Fruit fly (Drosophila melanogaster) whole organism, embryonic: ENCODE measurements around the gene cv-c.

Experiments
- BEAF-32 ChIP-seq: fragments of 200-800 bp; sonication (Bioruptor generic); optimal IDR thresholded peaks from 3 replicates; lab custom pipeline; 2017; ENCODE audit warnings: missing biosample characterization, missing genetic modification characterization, mild to moderate bottlenecking, moderate library complexity, missing genetic modification reagents
- CG10462 ChIP-seq: fragments of 200-800 bp; sonication (Bioruptor generic); optimal IDR thresholded peaks from 2 replicates; lab custom pipeline; 2016; ENCODE audit warnings: missing biosample characterization, missing genetic modification characterization
- CG10565 ChIP-seq: fragments of 200-800 bp; sonication (Bioruptor generic); optimal IDR thresholded peaks from 3 replicates; lab custom pipeline; 2016; ENCODE audit warnings: missing biosample characterization, mild to moderate bottlenecking, missing genetic modification characterization
- CG11695 ChIP-seq: fragments of 200-800 bp; sonication (Bioruptor generic); IDR thresholded peaks from 3 replicates; pipeline ENCODE4 v1.3.6; 2022; ENCODE audit warnings: missing biosample characterization, missing genetic modification characterization
- CG12104 ChIP-seq: fragments of 200-800 bp; sonication (Bioruptor generic); optimal IDR thresholded peaks from 3 replicates; lab custom pipeline; 2016; ENCODE audit warnings: missing biosample characterization, missing genetic modification characterization
- CG1233 ChIP-seq: fragments of 200-800 bp; sonication (Bioruptor generic); optimal IDR thresholded peaks from 4 replicates; lab custom pipeline; 2018; ENCODE audit warnings: missing biosample characterization, mild to moderate bottlenecking, missing genetic modification characterization
- CG12659 ChIP-seq: fragments of 200-800 bp; sonication (Bioruptor generic); optimal IDR thresholded peaks from 3 replicates; lab custom pipeline; 2017; ENCODE audit warnings: mild to moderate bottlenecking, missing biosample characterization, missing genetic modification reagents, missing genetic modification characterization
- CG12769 ChIP-seq: fragments of 200-800 bp; sonication (Bioruptor generic); optimal IDR thresholded peaks from 2 replicates; lab custom pipeline; 2019; ENCODE audit warnings: missing biosample characterization, mild to moderate bottlenecking, missing genetic modification characterization, moderate library complexity
- CG13296 ChIP-seq: fragments of 200-800 bp; sonication (Bioruptor generic); optimal IDR thresholded peaks from 3 replicates; lab custom pipeline; 2018; ENCODE audit warnings: missing biosample characterization, mild to moderate bottlenecking, missing genetic modification characterization
- CG15073 ChIP-seq: fragments of 200-800 bp; sonication (Bioruptor generic); optimal IDR thresholded peaks from 2 replicates; lab custom pipeline; 2016; ENCODE audit warnings: missing biosample characterization, missing genetic modification characterization
- CG18599 ChIP-seq: fragments of 200-800 bp; sonication (Bioruptor generic); optimal IDR thresholded peaks from 3 replicates; lab custom pipeline; 2017; ENCODE audit warnings: missing biosample characterization, missing genetic modification characterization, mild to moderate bottlenecking, moderate library complexity, missing genetic modification reagents
- CG2120 ChIP-seq: fragments of 200-800 bp; sonication (Bioruptor generic); optimal IDR thresholded peaks from 3 replicates; lab custom pipeline; 2016; ENCODE audit warnings: missing biosample characterization, missing genetic modification characterization
- CG2202 ChIP-seq: fragments of 200-800 bp; sonication (Bioruptor generic); optimal IDR thresholded peaks from 2 replicates; lab custom pipeline; 2018; ENCODE audit warnings: missing biosample characterization, mild to moderate bottlenecking, missing genetic modification characterization
- CG30403 ChIP-seq: fragments of 200-800 bp; sonication (Bioruptor generic); optimal IDR thresholded peaks from 3 replicates; lab custom pipeline; 2016; ENCODE audit warnings: missing biosample characterization, missing genetic modification characterization
- CG31224 ChIP-seq: fragments of 200-800 bp; sonication (Bioruptor generic); IDR thresholded peaks from 2 replicates; pipeline ENCODE4 v1.3.6; 2022; ENCODE audit warnings: missing biosample characterization, missing genetic modification characterization
- CG3847 ChIP-seq: fragments of 200-800 bp; sonication (Bioruptor generic); IDR thresholded peaks from 2 replicates; pipeline ENCODE4 v1.3.6; 2022; ENCODE audit warnings: missing biosample characterization, missing genetic modification characterization
- CG4328 ChIP-seq: fragments of 200-800 bp; sonication (Bioruptor generic); optimal IDR thresholded peaks from 3 replicates; lab custom pipeline; 2017; ENCODE audit warnings: missing biosample characterization, missing genetic modification reagents, missing genetic modification characterization
- CG4404 ChIP-seq: fragments of 200-800 bp; sonication (Bioruptor generic); IDR thresholded peaks from 2 replicates; pipeline ENCODE4 v1.3.6; 2022; ENCODE audit warnings: missing biosample characterization, missing genetic modification characterization
- CG5180 ChIP-seq: fragments of 200-800 bp; sonication (Bioruptor generic); optimal IDR thresholded peaks from 3 replicates; lab custom pipeline; 2017; ENCODE audit warnings: missing biosample characterization, missing genetic modification characterization, mild to moderate bottlenecking, moderate library complexity, missing genetic modification reagents
- CG8089 ChIP-seq: fragments of 200-800 bp; sonication (Bioruptor generic); optimal IDR thresholded peaks from 3 replicates; lab custom pipeline; 2016; ENCODE audit warnings: missing biosample characterization, missing genetic modification characterization
- CG9876 ChIP-seq: fragments of 200-800 bp; sonication (Bioruptor generic); optimal IDR thresholded peaks from 2 replicates; lab custom pipeline; 2016; ENCODE audit warnings: missing biosample characterization, missing genetic modification characterization
- Chrac-16 ChIP-seq: fragments of 200-800 bp; sonication (Bioruptor generic); optimal IDR thresholded peaks from 3 replicates; lab custom pipeline; 2016; ENCODE audit warnings: missing biosample characterization, missing genetic modification characterization
- Deaf1 ChIP-seq: fragments of 200-800 bp; optimal IDR thresholded peaks from 3 replicates; lab custom pipeline; 2019; ENCODE audit warnings: missing biosample characterization, mild to moderate bottlenecking, missing genetic modification characterization, moderate library complexity
- Drgx ChIP-seq: fragments of 200-800 bp; sonication (Bioruptor generic); IDR thresholded peaks from 2 replicates; pipeline ENCODE4 v1.3.6; 2022; ENCODE audit warnings: missing biosample characterization, missing genetic modification characterization
- E2f1 ChIP-seq: fragments of 200-800 bp; sonication (Bioruptor generic); IDR thresholded peaks from 2 replicates; pipeline ENCODE4 v1.3.6; 2022; ENCODE audit warnings: missing biosample characterization, missing genetic modification characterization
- Fer2 ChIP-seq: fragments of 200-800 bp; sonication (Bioruptor generic); optimal IDR thresholded peaks from 2 replicates; lab custom pipeline; 2018; ENCODE audit warnings: missing biosample characterization, mild to moderate bottlenecking, missing genetic modification characterization, moderate library complexity
- Nf-YB ChIP-seq: fragments of 200-800 bp; sonication (Bioruptor generic); optimal IDR thresholded peaks from 3 replicates; lab custom pipeline; 2019; ENCODE audit warnings: missing biosample characterization, mild to moderate bottlenecking, missing genetic modification characterization, moderate library complexity
- Ptx1 ChIP-seq: fragments of 200-800 bp; sonication (Bioruptor generic); IDR thresholded peaks from 2 replicates; pipeline ENCODE4 v1.3.6; 2022; ENCODE audit warnings: missing biosample characterization, missing genetic modification characterization
- Scr ChIP-seq: fragments of 200-800 bp; sonication (Bioruptor generic); IDR thresholded peaks from 2 replicates; pipeline ENCODE4 v1.3.6; 2022; ENCODE audit warnings: missing biosample characterization, missing genetic modification characterization; ENCODE audit not compliant: partially characterized antibody
- Ssrp ChIP-seq: fragments of 200-800 bp; sonication (Bioruptor generic); optimal IDR thresholded peaks from 2 replicates; lab custom pipeline; 2018; ENCODE audit warnings: missing biosample characterization, mild to moderate bottlenecking, missing genetic modification characterization, moderate library complexity
- bbx ChIP-seq: fragments of 200-800 bp; sonication (Bioruptor generic); IDR thresholded peaks from 2 replicates; pipeline ENCODE4 v1.3.6; 2022; ENCODE audit warnings: missing biosample characterization, missing genetic modification characterization; ENCODE audit not compliant: partially characterized antibody
- chinmo ChIP-seq: fragments of 200-800 bp; sonication (Bioruptor generic); IDR thresholded peaks from 4 replicates; pipeline ENCODE4 v1.3.6; 2022; ENCODE audit warnings: missing biosample characterization, missing genetic modification characterization; ENCODE audit not compliant: partially characterized antibody
- corto ChIP-seq: fragments of 200-800 bp; sonication (Bioruptor generic); optimal IDR thresholded peaks from 2 replicates; lab custom pipeline; 2016; ENCODE audit warnings: missing biosample characterization, mild to moderate bottlenecking, missing genetic modification characterization, moderate library complexity
- fd102C ChIP-seq: fragments of 200-800 bp; sonication (Bioruptor generic); optimal IDR thresholded peaks from 2 replicates; lab custom pipeline; 2018; ENCODE audit warnings: missing biosample characterization, mild to moderate bottlenecking, missing genetic modification characterization, moderate library complexity
- fd96Cb ChIP-seq: fragments of 200-800 bp; sonication (Bioruptor generic); optimal IDR thresholded peaks from 2 replicates; lab custom pipeline; 2018; ENCODE audit warnings: missing biosample characterization, mild to moderate bottlenecking, missing genetic modification characterization, moderate library complexity
- gem ChIP-seq: fragments of 200-800 bp; sonication (Bioruptor generic); optimal IDR thresholded peaks from 2 replicates; lab custom pipeline; 2019; ENCODE audit warnings: missing biosample characterization, mild to moderate bottlenecking, missing genetic modification characterization, moderate library complexity
- hbn ChIP-seq: fragments of 200-800 bp; sonication (Bioruptor generic); IDR thresholded peaks from 2 replicates; pipeline ENCODE4 v1.3.6; 2022; ENCODE audit warnings: missing biosample characterization, missing genetic modification characterization; ENCODE audit not compliant: partially characterized antibody
- jigr1 ChIP-seq: fragments of 200-800 bp; sonication (Bioruptor generic); IDR thresholded peaks from 3 replicates; pipeline ENCODE4 v1.3.6; 2022; ENCODE audit warnings: missing biosample characterization, missing genetic modification characterization
- ken ChIP-seq: fragments of 200-800 bp; sonication (Bioruptor generic); IDR thresholded peaks from 3 replicates; pipeline ENCODE4 v1.3.6; 2022; ENCODE audit warnings: missing biosample characterization, missing genetic modification characterization
- klu ChIP-seq: fragments of 200-800 bp; sonication (Bioruptor generic); IDR thresholded peaks from 2 replicates; pipeline ENCODE4 v1.3.6; 2022; ENCODE audit warnings: missing biosample characterization, missing genetic modification characterization
- mld ChIP-seq: fragments of 200-800 bp; sonication (Bioruptor generic); IDR thresholded peaks from 3 replicates; pipeline ENCODE4 v1.3.6; 2022; ENCODE audit warnings: missing biosample characterization, missing genetic modification characterization; ENCODE audit not compliant: partially characterized antibody
- oc ChIP-seq: fragments of 200-800 bp; sonication (Bioruptor generic); optimal IDR thresholded peaks from 2 replicates; lab custom pipeline; 2018; ENCODE audit warnings: missing biosample characterization, mild to moderate bottlenecking, missing genetic modification characterization, moderate library complexity
- org-1 ChIP-seq: fragments of 200-800 bp; sonication (Bioruptor generic); optimal IDR thresholded peaks from 2 replicates; lab custom pipeline; 2017; ENCODE audit warnings: missing biosample characterization, missing genetic modification characterization
- ranshi ChIP-seq: fragments of 200-800 bp; sonication (Bioruptor generic); IDR thresholded peaks from 2 replicates; pipeline ENCODE4 v1.3.6; 2022; ENCODE audit warnings: missing biosample characterization, missing genetic modification characterization
- rib ChIP-seq: fragments of 200-800 bp; sonication (Bioruptor generic); IDR thresholded peaks from 2 replicates; pipeline ENCODE4 v1.3.6; 2022; ENCODE audit warnings: missing biosample characterization, missing genetic modification characterization
- scrt ChIP-seq: fragments of 200-800 bp; sonication (Bioruptor generic); optimal IDR thresholded peaks from 2 replicates; lab custom pipeline; 2018; ENCODE audit warnings: missing biosample characterization, mild to moderate bottlenecking, missing genetic modification characterization, moderate library complexity
- slou ChIP-seq: fragments of 200-800 bp; sonication (Bioruptor generic); optimal IDR thresholded peaks from 3 replicates; lab custom pipeline; 2016; ENCODE audit warnings: missing biosample characterization, missing genetic modification characterization
- sqz ChIP-seq: fragments of 200-800 bp; sonication (Bioruptor generic); optimal IDR thresholded peaks from 3 replicates; lab custom pipeline; 2018; ENCODE audit warnings: missing biosample characterization, mild to moderate bottlenecking, missing genetic modification characterization
- stwl ChIP-seq: fragments of 200-800 bp; sonication (Bioruptor generic); optimal IDR thresholded peaks from 3 replicates; lab custom pipeline; 2018; ENCODE audit warnings: missing biosample characterization, mild to moderate bottlenecking, missing genetic modification characterization, moderate library complexity
- zen2 ChIP-seq: fragments of 200-800 bp; sonication (Bioruptor generic); IDR thresholded peaks from 3 replicates; pipeline ENCODE4 v1.3.6; 2022; ENCODE audit warnings: missing biosample characterization, missing genetic modification characterization; ENCODE audit not compliant: partially characterized antibody

cv-c gene

DNA sequence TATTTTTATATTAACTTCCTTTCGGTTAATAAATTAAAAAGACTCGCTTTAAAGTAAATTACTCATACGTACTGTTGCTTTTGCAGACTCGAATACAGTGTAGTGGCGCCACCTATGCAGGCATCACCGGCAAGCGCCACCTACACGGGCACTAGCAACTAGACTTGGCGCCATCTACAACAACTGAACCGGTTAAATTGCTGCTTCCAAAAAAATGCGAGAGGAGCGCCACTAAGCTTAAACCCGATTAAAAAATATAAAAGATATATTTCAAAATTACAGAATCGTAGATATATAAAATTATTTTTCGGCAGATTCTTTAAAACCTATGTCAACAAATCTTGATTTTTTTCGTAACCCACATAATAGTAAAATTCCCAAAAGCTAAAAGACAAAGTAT lies 90.2 kb downstream of the cv-c start (continued):
- TF ChIP-seq CG5180 (GFP tag; lab: Kevin White, UChicago) (peak; percentile 52), E2f1 (GFP tag; lab: Robert Waterston, UW) (peak; percentile 92), rib (GFP tag; lab: Robert Waterston, UW) (peak; percentile 80), CG4328 (GFP tag; lab: Kevin White, UChicago) (peak; percentile 47), CG2202 (tag; lab: Kevin White, UChicago) (no peak), org-1 (GFP tag; lab: Kevin White, UChicago) (peak; percentile 12), ranshi (GFP tag; lab: Robert Waterston, UW) (peak; percentile 85), Deaf1 (tag; lab: Kevin White, UChicago) (peak; percentile 51), stwl (tag; lab: Kevin White, UChicago) (peak; percentile 84), CG10565 (GFP tag; lab: Kevin White, UChicago) (peak; percentile 6), CG4404 (peak; percentile 68), CG12104 (GFP tag; lab: Kevin White, UChicago) (peak; percentile 69), chinmo (GFP tag; lab: Robert Waterston, UW) (peak; percentile 75; the same call in 1 of the 4 replicates), CG1233 (GFP tag; lab: Kevin White, UChicago) (peak; percentile 86), Ssrp (peak; percentile 31), gem (tag; lab: Kevin White, UChicago) (peak; percentile 73), fd96Cb (peak; percentile 81), CG30403 (GFP tag; lab: Kevin White, UChicago) (peak; percentile 84), CG3847 (GFP tag; lab: Robert Waterston, UW) (peak; percentile 87), Nf-YB (GFP tag; lab: Kevin White, UChicago) (no peak), oc (no peak), CG2120 (GFP tag; lab: Kevin White, UChicago) (peak; percentile 67), zen2 (GFP tag; lab: Robert Waterston, UW) (no peak), CG12659 (peak; percentile 43), CG15073 (peak; percentile 17), CG11695 (no peak), CG9876 (GFP tag; lab: Kevin White, UChicago) (peak; percentile 53), Drgx (GFP tag; lab: Robert Waterston, UW) (peak; percentile 26; the same call in 1 of the 2 replicates), CG18599 (GFP tag; lab: Kevin White, UChicago) (peak; percentile 82), slou (peak; percentile 78), CG12769 (tag; lab: Kevin White, UChicago) (peak; percentile 9), Fer2 (tag; lab: Kevin White, UChicago) (peak; percentile 82), klu (GFP tag; lab: Robert Waterston, UW) (peak; percentile 72), hbn (GFP tag; lab: Robert Waterston, UW) (no peak), Scr (GFP tag; lab: Robert Waterston, UW) (no peak), scrt (GFP tag; lab: Kevin White, UChicago) (peak; percentile 62), Chrac-16 (peak; percentile 85), Ptx1 (GFP tag; lab: Robert Waterston, UW) (peak; percentile 94), bbx (GFP tag; lab: Robert Waterston, UW) (peak; percentile 72), corto (no peak), CG8089 (GFP tag; lab: Kevin White, UChicago) (peak; percentile 62), sqz (GFP tag; lab: Kevin White, UChicago) (peak; percentile 50), mld (no peak), BEAF-32 (GFP tag; lab: Kevin White, UChicago) (no peak), ken (GFP tag; lab: Robert Waterston, UW) (peak; percentile 93), CG13296 (GFP tag; lab: Kevin White, UChicago) (peak; percentile 60), CG10462 (GFP tag; lab: Kevin White, UChicago) (peak; percentile 20), fd102C (GFP tag; lab: Kevin White, UChicago) (no peak), jigr1 (GFP tag; lab: Robert Waterston, UW) (peak; percentile 68; the same call in 2 of the 3 replicates), CG31224 (peak; percentile 73)
